Worm (Caenorhabditis elegans) whole organism, young adult: ENCODE measurements around the gene rab-19.

Experiments used
- B0019.2 ChIP-seq: fragments of 200-800 bp; sonication (Bioruptor generic); conservative IDR thresholded peaks from 2 replicates; pipeline ENCODE4 v1.3.6; 2022; ENCODE audit warnings: missing genetic modification reagents, missing genetic modification characterization, missing compliant biosample characterization
- B0336.3 ChIP-seq: fragments of 200-800 bp; sonication (Bioruptor generic); IDR thresholded peaks from 2 replicates; pipeline ENCODE4 v1.3.6; 2022; ENCODE audit warnings: missing genetic modification characterization, missing compliant biosample characterization
- C06A6.2 ChIP-seq: fragments of 200-800 bp; sonication (Bioruptor generic); conservative IDR thresholded peaks from 2 replicates; pipeline ENCODE4 v1.3.6; 2022; ENCODE audit warnings: missing genetic modification characterization, missing compliant biosample characterization
- C17E4.6 ChIP-seq: fragments of 200-800 bp; sonication (Bioruptor generic); IDR thresholded peaks from 2 replicates; pipeline ENCODE4 v1.3.6; 2022; ENCODE audit warnings: missing genetic modification reagents, missing genetic modification characterization, missing compliant biosample characterization
- F10E7.11 ChIP-seq: sonication (generic microtip); optimal IDR thresholded peaks from 2 replicates; lab custom pipeline; 2017; ENCODE audit warnings: mild to moderate bottlenecking, missing genetic modification characterization, moderate library complexity, missing compliant biosample characterization
- F22D6.2 ChIP-seq: sonication (generic microtip); optimal IDR thresholded peaks from 2 replicates; lab custom pipeline; 2016; ENCODE audit warnings: mild to moderate bottlenecking, missing genetic modification characterization, missing compliant biosample characterization
- F23B12.7 ChIP-seq: sonication (generic microtip); optimal IDR thresholded peaks from 2 replicates; lab custom pipeline; 2017; ENCODE audit warnings: missing genetic modification characterization, mild to moderate bottlenecking, missing compliant biosample characterization, antibody characterized with exemption, moderate library complexity; ENCODE audit not compliant: insufficient read depth
- F33H1.4 ChIP-seq: fragments of 200-800 bp; sonication (Bioruptor generic); IDR thresholded peaks from 2 replicates; pipeline ENCODE4 v1.3.6; 2022; ENCODE audit warnings: missing genetic modification reagents, missing genetic modification characterization, missing compliant biosample characterization
- F37B4.10 ChIP-seq: fragments of 200-800 bp; sonication (Bioruptor generic); IDR thresholded peaks from 2 replicates; pipeline ENCODE4 v1.3.6; 2022; ENCODE audit warnings: missing genetic modification characterization, missing compliant biosample characterization
- F57A8.1 ChIP-seq: fragments of 200-800 bp; sonication (Bioruptor generic); optimal IDR thresholded peaks from 2 replicates; lab custom pipeline; 2018; ENCODE audit warnings: mild to moderate bottlenecking, missing genetic modification characterization, moderate library complexity, missing compliant biosample characterization
- K11D2.4 ChIP-seq: fragments of 200-800 bp; sonication (Bioruptor generic); IDR thresholded peaks from 2 replicates; pipeline ENCODE4 v1.3.6; 2022; ENCODE audit warnings: missing genetic modification reagents, missing genetic modification characterization, missing compliant biosample characterization
- K12H6.12 ChIP-seq: fragments of 200-800 bp; sonication (Bioruptor generic); optimal IDR thresholded peaks from 2 replicates; lab custom pipeline; 2018; ENCODE audit warnings: mild to moderate bottlenecking, missing genetic modification characterization, missing compliant biosample characterization
- Y53F4B.3 ChIP-seq: fragments of 200-800 bp; sonication (Bioruptor generic); IDR thresholded peaks from 2 replicates; pipeline ENCODE4 v1.3.6; 2022; ENCODE audit warnings: missing genetic modification reagents, missing genetic modification characterization, missing compliant biosample characterization
- ZK185.1 ChIP-seq: sonication (generic microtip); optimal IDR thresholded peaks from 2 replicates; lab custom pipeline; 2016; ENCODE audit warnings: mild to moderate bottlenecking, missing genetic modification characterization, missing compliant biosample characterization; ENCODE audit not compliant: poor library complexity, severe bottlenecking
- akir-1 ChIP-seq: fragments of 200-800 bp; sonication (Bioruptor generic); optimal IDR thresholded peaks from 2 replicates; lab custom pipeline; 2018; ENCODE audit warnings: mild to moderate bottlenecking, missing genetic modification characterization, moderate library complexity, missing compliant biosample characterization
- athp-1 ChIP-seq: sonication (generic microtip); optimal IDR thresholded peaks from 2 replicates; lab custom pipeline; 2017; ENCODE audit warnings: mild to moderate bottlenecking, missing genetic modification characterization, missing compliant biosample characterization
- attf-3 ChIP-seq: fragments of 200-800 bp; sonication (Bioruptor generic); conservative IDR thresholded peaks from 2 replicates; pipeline ENCODE4 v1.3.6; 2022; ENCODE audit warnings: missing genetic modification reagents, missing genetic modification characterization, missing compliant biosample characterization
- cebp-2 ChIP-seq: fragments of 200-800 bp; sonication (Bioruptor generic); IDR thresholded peaks from 2 replicates; pipeline ENCODE4 v1.3.6; 2022; ENCODE audit warnings: missing genetic modification characterization, missing compliant biosample characterization
- ceh-100 ChIP-seq: fragments of 200-800 bp; sonication (Bioruptor generic); IDR thresholded peaks from 2 replicates; pipeline ENCODE4 v1.3.6; 2022; ENCODE audit warnings: missing genetic modification reagents, missing genetic modification characterization, missing compliant biosample characterization
- ceh-58 ChIP-seq: fragments of 200-800 bp; sonication (Bioruptor generic); IDR thresholded peaks from 2 replicates; pipeline ENCODE4 v1.3.6; 2022; ENCODE audit warnings: missing genetic modification characterization, missing compliant biosample characterization
- ceh-91 ChIP-seq: fragments of 200-800 bp; sonication (Bioruptor generic); IDR thresholded peaks from 2 replicates; pipeline ENCODE4 v1.3.6; 2022; ENCODE audit warnings: missing genetic modification reagents, missing genetic modification characterization, missing compliant biosample characterization
- die-1 ChIP-seq: sonication (generic microtip); optimal IDR thresholded peaks from 2 replicates; lab custom pipeline; 2016; ENCODE audit warnings: missing genotype, mild to moderate bottlenecking, missing genetic modification characterization, missing compliant biosample characterization
- dox-1 ChIP-seq: fragments of 200-800 bp; sonication (Bioruptor generic); IDR thresholded peaks from 2 replicates; pipeline ENCODE4 v1.3.6; 2022; ENCODE audit warnings: missing genetic modification reagents, missing genetic modification characterization, missing compliant biosample characterization
- dpl-1 ChIP-seq: fragments of 150-350 bp; optimal IDR thresholded peaks from 2 replicates; lab custom pipeline; 2014; ENCODE audit warnings: missing biosample characterization, missing genetic modification reagents, missing genetic modification characterization
- gei-17 ChIP-seq: fragments of 200-800 bp; sonication (Bioruptor generic); optimal IDR thresholded peaks from 2 replicates; lab custom pipeline; 2018; ENCODE audit warnings: mild to moderate bottlenecking, missing genetic modification characterization, missing compliant biosample characterization
- him-1 ChIP-seq: sonication (generic microtip); optimal IDR thresholded peaks from 2 replicates; lab custom pipeline; 2016; ENCODE audit warnings: missing genotype, missing genetic modification reagents, missing genetic modification characterization, missing compliant biosample characterization
- let-607 ChIP-seq, 2 experiments: fragments of 200-800 bp in 1 of 2; sonication (Bioruptor generic) in 1 of 2; sonication (generic microtip) in 1 of 2; optimal IDR thresholded peaks; 2 replicates each; lab custom pipeline; 2016 to 2018; ENCODE audit warnings: mild to moderate bottlenecking in 2 of 2, missing compliant biosample characterization in 2 of 2, missing genetic modification characterization in 2 of 2, moderate library complexity in 2 of 2, missing genotype in 1 of 2
- lin-35 ChIP-seq, 3 experiments: fragments of 150-350 bp in 2 of 3; sonication (generic microtip) in 1 of 3; optimal IDR thresholded peaks; 2 replicates each; lab custom pipeline; 2014 to 2018; ENCODE audit warnings: missing biosample characterization in 3 of 3, missing genetic modification characterization in 3 of 3, missing genetic modification reagents in 3 of 3
- lin-40 ChIP-seq: sonication (generic microtip); optimal IDR thresholded peaks from 2 replicates; lab custom pipeline; 2016; ENCODE audit warnings: missing genetic modification characterization, mild to moderate bottlenecking, missing compliant biosample characterization, missing genotype, missing genetic modification reagents
- lir-1 ChIP-seq: fragments of 200-800 bp; sonication (Bioruptor generic); conservative IDR thresholded peaks from 2 replicates; pipeline ENCODE4 v1.3.6; 2022; ENCODE audit warnings: missing genetic modification reagents, missing genetic modification characterization, missing compliant biosample characterization
- lsl-1 ChIP-seq: fragments of 200-800 bp; sonication (Bioruptor generic); optimal IDR thresholded peaks from 2 replicates; lab custom pipeline; 2018; ENCODE audit warnings: mild to moderate bottlenecking, missing genetic modification characterization, moderate library complexity, missing compliant biosample characterization
- lsy-27 ChIP-seq: sonication (generic microtip); optimal IDR thresholded peaks from 2 replicates; lab custom pipeline; 2017; ENCODE audit warnings: missing genetic modification characterization, mild to moderate bottlenecking, missing compliant biosample characterization, antibody characterized with exemption, missing genotype, borderline replicate concordance; ENCODE audit not compliant: insufficient read depth
- madf-10 ChIP-seq: sonication (generic microtip); optimal IDR thresholded peaks from 2 replicates; lab custom pipeline; 2016; ENCODE audit warnings: mild to moderate bottlenecking, missing genetic modification characterization, missing compliant biosample characterization
- mcd-1 ChIP-seq: fragments of 200-800 bp; sonication (Bioruptor generic); IDR thresholded peaks from 2 replicates; pipeline ENCODE4 v1.3.6; 2022; ENCODE audit warnings: missing genetic modification reagents, missing genetic modification characterization, missing compliant biosample characterization
- mel-28 ChIP-seq: sonication (generic microtip); optimal IDR thresholded peaks from 2 replicates; lab custom pipeline; 2016; ENCODE audit warnings: borderline replicate concordance, mild to moderate bottlenecking, missing genetic modification characterization, missing compliant biosample characterization
- nhr-80 ChIP-seq: sonication (generic microtip); optimal IDR thresholded peaks from 2 replicates; lab custom pipeline; 2016; ENCODE audit warnings: missing genetic modification characterization, missing compliant biosample characterization
- pbrm-1 ChIP-seq: fragments of 200-800 bp; sonication (Bioruptor generic); IDR thresholded peaks from 2 replicates; pipeline ENCODE4 v1.3.6; 2022; ENCODE audit warnings: missing genetic modification reagents, missing genetic modification characterization, missing compliant biosample characterization
- rcor-1 ChIP-seq: fragments of 200-800 bp; sonication (Bioruptor generic); IDR thresholded peaks from 2 replicates; pipeline ENCODE4 v1.3.6; 2022; ENCODE audit warnings: missing genetic modification reagents, missing genetic modification characterization, missing compliant biosample characterization
- rec-8 ChIP-seq, 2 experiments: sonication (generic microtip); optimal IDR thresholded peaks; 2 replicates each; lab custom pipeline; 2016; ENCODE audit warnings: mild to moderate bottlenecking in 2 of 2, missing genetic modification characterization in 2 of 2, missing genetic modification reagents in 2 of 2, missing genotype in 2 of 2, missing biosample characterization in 1 of 2, missing compliant biosample characterization in 1 of 2, moderate library complexity in 1 of 2
- snpc-4 ChIP-seq, 5 experiments: fragments of 150-350 bp in 1 of 5; sonication (generic microtip) in 4 of 5; optimal IDR thresholded peaks; 2 replicates each; lab custom pipeline; 2014 to 2018; ENCODE audit warnings: missing genetic modification characterization in 5 of 5, missing biosample characterization in 3 of 5, antibody characterized with exemption in 2 of 5, mild to moderate bottlenecking in 2 of 5, missing compliant biosample characterization in 2 of 5, missing genotype in 2 of 5, moderate library complexity in 2 of 5, missing genetic modification reagents in 1 of 5
- somi-1 ChIP-seq: fragments of 200-800 bp; sonication (Bioruptor generic); optimal IDR thresholded peaks from 2 replicates; lab custom pipeline; 2018; ENCODE audit warnings: mild to moderate bottlenecking, missing genetic modification characterization, missing compliant biosample characterization
- zfh-2 ChIP-seq: fragments of 200-800 bp; sonication (Bioruptor generic); conservative IDR thresholded peaks from 2 replicates; pipeline ENCODE4 v1.3.6; 2022; ENCODE audit warnings: missing genetic modification reagents, missing genetic modification characterization, missing compliant biosample characterization
- ztf-18 ChIP-seq: sonication (generic microtip); optimal IDR thresholded peaks from 2 replicates; lab custom pipeline; 2016; ENCODE audit warnings: missing genotype, mild to moderate bottlenecking, missing genetic modification characterization, missing compliant biosample characterization
- ztf-22 ChIP-seq: fragments of 200-800 bp; sonication (Bioruptor generic); optimal IDR thresholded peaks from 2 replicates; lab custom pipeline; 2018; ENCODE audit warnings: mild to moderate bottlenecking, missing genetic modification characterization, moderate library complexity, missing compliant biosample characterization
- ztf-6 ChIP-seq: fragments of 200-800 bp; sonication (Bioruptor generic); IDR thresholded peaks from 2 replicates; pipeline ENCODE4 v1.3.6; 2022; ENCODE audit warnings: missing genetic modification reagents, missing genetic modification characterization, missing compliant biosample characterization

The rab-19 gene

ce11 chrIV:13396375-13396774 is 12.2 kb upstream of the rab-19 start:
- peak; percentile 15 for TF ChIP-seq lin-40 (tag; lab: Kevin White, UChicago)
- TF ChIP-seq attf-3 (GFP tag; lab: Robert Waterston, UW): no peak
- peak; percentile 37 for TF ChIP-seq nhr-80 (tag; lab: Kevin White, UChicago)
- no peak for TF ChIP-seq him-1
- peak; percentile 27 for TF ChIP-seq ZK185.1 (tag; lab: Kevin White, UChicago)

ce11 chrIV:13395255-13395654 is 11.1 kb upstream of the rab-19 start:
- peak; percentile 62 for TF ChIP-seq ztf-22 (GFP tag; lab: Kevin White, UChicago)
- no peak for TF ChIP-seq F37B4.10
- TF ChIP-seq B0019.2 (GFP tag; lab: Robert Waterston, UW): no peak
- no peak for TF ChIP-seq dpl-1
- TF ChIP-seq F33H1.4 (GFP tag; lab: Robert Waterston, UW): no peak
- TF ChIP-seq let-607 (tag; optimal IDR thresholded peaks at IDR 0.05; lab: Kevin White, UChicago): peak in 1 of 2 experiments; percentile 49
- TF ChIP-seq snpc-4 (GFP tag; optimal IDR thresholded peaks at IDR 0.05; lab: Kevin White, UChicago): no peak
- peak in 3 of 4 experiments; percentile 30 to 51 (median 42) for TF ChIP-seq snpc-4 (tag; optimal IDR thresholded peaks at IDR 0.05; lab: Kevin White, UChicago)
- peak; percentile 64; the same call in 1 of the 2 replicates for TF ChIP-seq K11D2.4
- peak; percentile 97 for TF ChIP-seq zfh-2
- TF ChIP-seq ceh-100 (GFP tag; lab: Robert Waterston, UW): no peak
- TF ChIP-seq pbrm-1 (GFP tag; lab: Robert Waterston, UW): peak; percentile 49; the same call in 1 of the 2 replicates
- peak; percentile 58 for TF ChIP-seq ztf-18 (tag; lab: Kevin White, UChicago)
- peak; percentile 82 for TF ChIP-seq K12H6.12 (tag; lab: Kevin White, UChicago)
- no peak for TF ChIP-seq akir-1
- TF ChIP-seq cebp-2 (GFP tag; lab: Robert Waterston, UW): 0 out of 2 replicates have a peak, but pooled peaks have one; percentile 6
- TF ChIP-seq F10E7.11 (tag; lab: Kevin White, UChicago): no peak
- peak; percentile 75 for TF ChIP-seq B0336.3
- peak; percentile 49 for TF ChIP-seq rcor-1 (GFP tag; lab: Robert Waterston, UW)
- TF ChIP-seq somi-1 (GFP tag; lab: Kevin White, UChicago): peak; percentile 85
- TF ChIP-seq ceh-58 (GFP tag; lab: Robert Waterston, UW): no peak
- no peak for TF ChIP-seq Y53F4B.3 (GFP tag; lab: Robert Waterston, UW)
- peak; percentile 44; the same call in 1 of the 2 replicates for TF ChIP-seq lir-1 (GFP tag; lab: Robert Waterston, UW)
- no peak for TF ChIP-seq gei-17 (GFP tag; lab: Kevin White, UChicago)
- TF ChIP-seq ceh-91 (GFP tag; lab: Robert Waterston, UW): no peak
- no peak for TF ChIP-seq rec-8 (tag; optimal IDR thresholded peaks at IDR 0.05; lab: Kevin White, UChicago)
- peak; percentile 65; the same call in 1 of the 2 replicates for TF ChIP-seq C17E4.6 (GFP tag; lab: Robert Waterston, UW)
- no peak for TF ChIP-seq die-1 (tag; lab: Kevin White, UChicago)
- TF ChIP-seq athp-1: no peak
- TF ChIP-seq mel-28 (tag; lab: Kevin White, UChicago): no peak
- peak in 1 of 3 experiments; percentile 37 for TF ChIP-seq lin-35 (GFP tag; optimal IDR thresholded peaks at IDR 0.05; lab: Kevin White, UChicago)
- 0 out of 2 replicates have a peak, but pooled peaks have one; percentile 74 for TF ChIP-seq ztf-6 (GFP tag; lab: Robert Waterston, UW)
- TF ChIP-seq F57A8.1 (GFP tag; lab: Kevin White, UChicago): no peak
- TF ChIP-seq lsy-27 (tag; lab: Kevin White, UChicago): no peak
- TF ChIP-seq madf-10 (tag; lab: Kevin White, UChicago): peak; percentile 33
- TF ChIP-seq lin-40 (tag; lab: Kevin White, UChicago): peak; percentile 83
- peak; percentile 77 for TF ChIP-seq mcd-1 (GFP tag; lab: Robert Waterston, UW)
- TF ChIP-seq dox-1 (GFP tag; lab: Robert Waterston, UW): peak; percentile 62; the same call in 1 of the 2 replicates
- no peak for TF ChIP-seq lsl-1 (GFP tag; lab: Kevin White, UChicago)
- TF ChIP-seq C06A6.2 (GFP tag; lab: Robert Waterston, UW): peak; percentile 77; the same call in 1 of the 2 replicates
- TF ChIP-seq F22D6.2 (tag; lab: Kevin White, UChicago): peak; percentile 19
- no peak for TF ChIP-seq F23B12.7 (tag; lab: Kevin White, UChicago)
